Worm (Caenorhabditis elegans): Measurements from ENCODE around the gene srh-149.
A peak's percentile ranks its signal among the peaks of the same experiment; 100 is the strongest.

Gene srh-149

DNA sequence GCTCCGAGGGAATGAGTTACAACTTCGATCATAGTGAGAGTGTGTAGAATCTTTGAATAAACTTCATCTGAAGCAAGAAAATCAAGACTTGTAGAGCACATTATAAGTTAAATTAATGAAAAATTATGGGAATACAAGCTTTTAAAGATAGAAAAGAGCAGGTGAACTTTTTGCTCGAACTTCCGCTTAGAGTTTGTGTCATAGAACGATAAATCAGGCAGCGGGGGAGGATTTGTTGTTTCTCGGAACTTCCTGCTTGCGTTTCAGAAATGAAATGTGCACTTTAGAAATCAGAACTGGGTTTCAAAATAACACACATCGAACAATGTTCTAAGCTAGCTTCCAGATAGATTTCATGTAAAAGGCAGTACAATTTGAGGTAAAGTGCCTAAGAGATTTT lies at the start of gene srh-149:
Gene srh-149, minus strand, starts transcription at position 101 of the 400 bp plus-strand sequence.
- TF ChIP-seq W03F9.2 (tag; optimal IDR thresholded peaks at IDR 0.05) (no peak), him-1 (tag; optimal IDR thresholded peaks at IDR 0.05) (no peak), dao-5 (tag; optimal IDR thresholded peaks at IDR 0.05) (no peak)

- TF ChIP-seq dao-5 (tag; optimal IDR thresholded peaks at IDR 0.05) (no peak), W03F9.2 (tag; optimal IDR thresholded peaks at IDR 0.05) (no peak), him-1 (tag; optimal IDR thresholded peaks at IDR 0.05) (no peak)
Measured at ce11 chrV:15890115-15890514, 49.1 kb upstream of the srh-149 start.

- no peak for TF ChIP-seq him-1 (tag; optimal IDR thresholded peaks at IDR 0.05)
- no peak for TF ChIP-seq W03F9.2 (tag; optimal IDR thresholded peaks at IDR 0.05)
- no peak for TF ChIP-seq dao-5 (tag; optimal IDR thresholded peaks at IDR 0.05)
Measured at ce11 chrV:15888751-15889150, 47.8 kb upstream of the srh-149 start, which contains the start of gene cgt-1. Gene cgt-1 (minus strand): TSS chrV:15888851.

DNA sequence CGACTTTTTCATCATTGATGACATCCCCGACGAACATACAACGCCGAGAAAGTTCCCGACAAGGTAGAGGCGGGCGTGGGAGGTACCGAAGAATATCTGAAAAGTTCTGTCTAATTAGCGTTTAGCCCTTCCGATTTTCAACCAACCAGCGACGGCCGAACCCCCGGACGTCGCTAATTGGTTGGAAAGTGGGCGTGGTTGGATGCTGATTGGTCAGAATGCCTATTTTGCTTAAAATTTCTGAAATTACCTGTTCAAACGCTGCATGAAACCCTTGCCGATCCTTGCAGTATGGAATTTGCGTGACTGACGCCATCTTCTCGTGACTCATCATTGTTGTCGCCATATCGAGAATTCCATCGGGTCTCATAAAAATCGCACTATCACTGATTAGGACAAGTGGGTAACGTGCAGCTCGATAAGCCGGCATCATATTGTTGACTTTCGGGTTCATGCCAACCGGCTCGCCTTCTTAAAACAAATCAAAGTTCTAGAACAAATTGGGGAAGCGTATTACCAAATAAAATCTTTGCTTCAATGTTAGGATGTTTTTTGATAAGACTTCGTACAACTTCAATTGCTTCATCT lies 46.8 kb upstream of the srh-149 start:
- TF ChIP-seq W03F9.2 (tag; optimal IDR thresholded peaks at IDR 0.05) (no peak), dao-5 (tag; optimal IDR thresholded peaks at IDR 0.05) (no peak), him-1 (tag; optimal IDR thresholded peaks at IDR 0.05) (no peak)

- no peak for TF ChIP-seq W03F9.2 (tag; optimal IDR thresholded peaks at IDR 0.05)
- TF ChIP-seq dao-5 (tag; optimal IDR thresholded peaks at IDR 0.05): no peak
- no peak for TF ChIP-seq him-1 (tag; optimal IDR thresholded peaks at IDR 0.05)
Measured at ce11 chrV:15885967-15886366, 45.0 kb upstream of the srh-149 start, which contains the start of gene T06C12.9. Gene T06C12.9 (minus strand): TSS chrV:15886067.

- no peak for TF ChIP-seq him-1 (tag; optimal IDR thresholded peaks at IDR 0.05)
- TF ChIP-seq W03F9.2 (tag; optimal IDR thresholded peaks at IDR 0.05): no peak
- no peak for TF ChIP-seq dao-5 (tag; optimal IDR thresholded peaks at IDR 0.05)
Measured at ce11 chrV:15884698-15885097, 43.7 kb upstream of the srh-149 start, which contains the start of gene oac-42. Gene oac-42 (minus strand): TSS chrV:15884798.

- TF ChIP-seq dao-5 (tag; optimal IDR thresholded peaks at IDR 0.05): no peak
- no peak for TF ChIP-seq him-1 (tag; optimal IDR thresholded peaks at IDR 0.05)
- TF ChIP-seq W03F9.2 (tag; optimal IDR thresholded peaks at IDR 0.05): no peak
Measured at ce11 chrV:15880705-15881104, 39.7 kb upstream of the srh-149 start.

ce11 chrV:15880033-15880432 lies 39.0 kb upstream of the srh-149 start:
- no peak for TF ChIP-seq him-1 (tag; optimal IDR thresholded peaks at IDR 0.05)
- no peak for TF ChIP-seq dao-5 (tag; optimal IDR thresholded peaks at IDR 0.05)
- no peak for TF ChIP-seq W03F9.2 (tag; optimal IDR thresholded peaks at IDR 0.05)

ce11 chrV:15879508-15879907 lies 38.5 kb upstream of the srh-149 start, which contains the start of gene nhr-84:
Gene nhr-84 (minus strand): TSS chrV:15879608.
- no peak for TF ChIP-seq W03F9.2 (tag; optimal IDR thresholded peaks at IDR 0.05)
- TF ChIP-seq him-1 (tag; optimal IDR thresholded peaks at IDR 0.05): no peak
- TF ChIP-seq dao-5 (tag; optimal IDR thresholded peaks at IDR 0.05): no peak

ce11 chrV:15876308-15876707 lies 35.3 kb upstream of the srh-149 start, which contains the start of gene nhr-102:
Gene nhr-102 (minus strand): TSS chrV:15876408.
- TF ChIP-seq W03F9.2 (tag; optimal IDR thresholded peaks at IDR 0.05) (no peak), dao-5 (tag; optimal IDR thresholded peaks at IDR 0.05) (no peak), him-1 (tag; optimal IDR thresholded peaks at IDR 0.05) (no peak)

- TF ChIP-seq dao-5 (tag; optimal IDR thresholded peaks at IDR 0.05) (peak; percentile 91), W03F9.2 (tag; optimal IDR thresholded peaks at IDR 0.05) (peak; percentile 70), him-1 (tag; optimal IDR thresholded peaks at IDR 0.05) (peak; percentile 57)
Measured at ce11 chrV:15873762-15874161, 32.8 kb upstream of the srh-149 start.

ce11 chrV:15872273-15872672 lies 31.3 kb upstream of the srh-149 start, which contains the start of gene str-56:
Gene str-56 (plus strand): TSS chrV:15872573.
- no peak for TF ChIP-seq W03F9.2 (tag; optimal IDR thresholded peaks at IDR 0.05)
- TF ChIP-seq him-1 (tag; optimal IDR thresholded peaks at IDR 0.05): no peak
- TF ChIP-seq dao-5 (tag; optimal IDR thresholded peaks at IDR 0.05): no peak

DNA sequence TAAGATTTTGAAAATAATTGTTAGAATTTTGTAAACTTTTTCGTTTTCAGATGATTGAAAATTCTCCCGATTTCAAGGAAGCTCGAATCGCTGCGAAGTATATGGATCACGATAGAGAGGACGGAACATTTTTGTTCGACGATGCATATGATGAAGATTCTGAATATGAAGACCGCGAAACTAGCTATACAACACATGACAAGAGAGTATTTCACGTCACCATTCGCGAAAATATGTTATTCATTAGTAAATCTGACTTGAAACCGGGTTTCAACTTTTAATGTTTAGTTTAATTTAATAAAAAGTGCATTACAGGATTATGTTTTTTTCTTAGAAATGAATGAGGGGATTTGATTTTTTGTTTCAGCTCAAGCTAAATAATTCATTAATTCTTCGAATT lies 29.4 kb upstream of the srh-149 start, which contains the start of gene str-57:
Gene str-57, plus strand, starts transcription at position 301 of the 400 bp plus-strand sequence.
- TF ChIP-seq him-1 (tag; optimal IDR thresholded peaks at IDR 0.05) (no peak), dao-5 (tag; optimal IDR thresholded peaks at IDR 0.05) (no peak), W03F9.2 (tag; optimal IDR thresholded peaks at IDR 0.05) (no peak)

DNA sequence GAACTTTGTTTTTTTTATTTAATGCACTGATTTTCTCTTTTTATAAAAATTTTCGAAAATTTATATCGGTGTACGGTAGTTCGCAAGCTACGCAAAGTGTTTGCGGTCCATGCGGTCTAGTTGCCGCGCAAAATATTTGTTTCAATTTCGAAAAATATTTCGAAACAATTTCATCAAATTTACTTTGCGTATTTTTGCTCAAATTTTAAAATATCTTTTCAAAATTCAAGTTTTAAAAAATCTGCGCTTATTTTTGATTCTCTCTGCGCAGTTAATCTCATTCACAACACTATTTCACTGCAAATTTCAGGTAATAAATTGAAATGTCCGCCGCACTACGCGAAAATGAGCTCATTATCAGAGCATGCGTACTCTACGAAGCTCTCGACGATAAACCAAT lies 26.4 kb upstream of the srh-149 start, which contains the start of gene fbxa-197:
Gene fbxa-197, plus strand, starts transcription at position 301 of the 400 bp plus-strand sequence.
- TF ChIP-seq W03F9.2 (tag; optimal IDR thresholded peaks at IDR 0.05) (no peak), dao-5 (tag; optimal IDR thresholded peaks at IDR 0.05) (no peak), him-1 (tag; optimal IDR thresholded peaks at IDR 0.05) (no peak)
